4 fruit fly cellular contexts compared by ENCODE assay signal in genomic region chr3R:11237598-11237997, dm6.
TF ChIP-seq lines count a peak whose summit lies in the region.

Gene CG31388 (plus strand): TSS chr3R:11237815.

- no peak for TF ChIP-seq CTCF in whole organism, embryonic (GFP tag; optimal IDR thresholded peaks at IDR 0.05; lab: Kevin White, UChicago)

TF ChIP-seq in whole organism, adult, 20 proteins besides CTCF, POLR2A, EP300 and RAD21:
- TF ChIP-seq CG5204 (GFP tag; optimal IDR thresholded peaks at IDR 0.05; lab: Kevin White, UChicago) (no peak), cnc (optimal IDR thresholded peaks at IDR 0.05; lab: Kevin White, UChicago) (no peak), Hr96 (GFP tag; optimal IDR thresholded peaks at IDR 0.05; lab: Kevin White, UChicago) (no peak), bab1 (GFP tag; optimal IDR thresholded peaks at IDR 0.05; lab: Kevin White, UChicago) (peak; percentile 10), CG11617 (GFP tag; optimal IDR thresholded peaks at IDR 0.05; lab: Kevin White, UChicago) (no peak), pad (GFP tag; optimal IDR thresholded peaks at IDR 0.05; lab: Kevin White, UChicago) (no peak), Mnt (GFP tag; optimal IDR thresholded peaks at IDR 0.05; lab: Kevin White, UChicago) (peak; percentile 34), CG1620 (GFP tag; optimal IDR thresholded peaks at IDR 0.05; lab: Kevin White, UChicago) (no peak), CG7101 (tag; optimal IDR thresholded peaks at IDR 0.05; lab: Kevin White, UChicago) (no peak)

TF ChIP-seq in whole organism, embryonic, 481 proteins besides CTCF, POLR2A, EP300 and RAD21 (continues in another document):
- peak; percentile 91 for TF ChIP-seq Dp (GFP tag; optimal IDR thresholded peaks at IDR 0.05; lab: Kevin White, UChicago)
- peak; percentile 71 for TF ChIP-seq pzg (GFP tag; optimal IDR thresholded peaks at IDR 0.05; lab: Kevin White, UChicago)
- TF ChIP-seq YL-1 (GFP tag; optimal IDR thresholded peaks at IDR 0.05; lab: Kevin White, UChicago) = peak; percentile 63
- peak; percentile 54; the same call in 1 of the 3 replicates for TF ChIP-seq CG34422 (GFP tag; IDR thresholded peaks at IDR 0.05; lab: Robert Waterston, UW)
- no peak for TF ChIP-seq hkb (optimal IDR thresholded peaks at IDR 0.05; lab: Kevin White, UChicago)
- TF ChIP-seq hkb (GFP tag; IDR thresholded peaks at IDR 0.05; lab: Robert Waterston, UW) = no peak
- peak; percentile 23 for TF ChIP-seq BEAF-32 (GFP tag; optimal IDR thresholded peaks at IDR 0.05; lab: Kevin White, UChicago)
- peak; percentile 28; the same call in 1 of the 2 replicates for TF ChIP-seq CG13287 (GFP tag; IDR thresholded peaks at IDR 0.05; lab: Robert Waterston, UW; ENCODE audit: partially characterized antibody)
- TF ChIP-seq grn (GFP tag; optimal IDR thresholded peaks at IDR 0.05; lab: Kevin White, UChicago) = no peak
- no peak for TF ChIP-seq ro (GFP tag; IDR thresholded peaks at IDR 0.05; lab: Robert Waterston, UW)
- peak; percentile 98 for TF ChIP-seq CG17385 (GFP tag; optimal IDR thresholded peaks at IDR 0.05; lab: Kevin White, UChicago)
- peak; percentile 16 for TF ChIP-seq gfzf (GFP tag; optimal IDR thresholded peaks at IDR 0.05; lab: Kevin White, UChicago)
- no peak for TF ChIP-seq CG7745 (tag; optimal IDR thresholded peaks at IDR 0.05; lab: Kevin White, UChicago)
- peak; percentile 23 for TF ChIP-seq dm (GFP tag; optimal IDR thresholded peaks at IDR 0.05; lab: Kevin White, UChicago)
- TF ChIP-seq Vsx1 (GFP tag; optimal IDR thresholded peaks at IDR 0.05; lab: Kevin White, UChicago) = no peak
- TF ChIP-seq Eip74EF (GFP tag; optimal IDR thresholded peaks at IDR 0.05; lab: Kevin White, UChicago) = no peak
- TF ChIP-seq emc (GFP tag; optimal IDR thresholded peaks at IDR 0.05; lab: Kevin White, UChicago) = no peak
- TF ChIP-seq bbx (GFP tag; IDR thresholded peaks at IDR 0.05; lab: Robert Waterston, UW; ENCODE audit: partially characterized antibody) = peak; percentile 19; the same call in 1 of the 2 replicates
- TF ChIP-seq CG2116 (GFP tag; optimal IDR thresholded peaks at IDR 0.05; lab: Kevin White, UChicago) = no peak
- TF ChIP-seq Myb (GFP tag; optimal IDR thresholded peaks at IDR 0.05; lab: Kevin White, UChicago) = peak; percentile 61
- TF ChIP-seq pan (optimal IDR thresholded peaks at IDR 0.05; lab: Kevin White, UChicago) = no peak
- peak in 1 of 2 experiments; percentile 23 for TF ChIP-seq pan (GFP tag; optimal IDR thresholded peaks at IDR 0.05 in 1 of 2, IDR thresholded peaks at IDR 0.05 in 1 of 2)
- TF ChIP-seq Pdp1 (GFP tag; optimal IDR thresholded peaks at IDR 0.05; lab: Kevin White, UChicago) = peak in 1 of 2 experiments; percentile 9
- no peak for TF ChIP-seq fd102C (GFP tag; optimal IDR thresholded peaks at IDR 0.05; lab: Kevin White, UChicago)
- no peak for TF ChIP-seq CG10321 (GFP tag; IDR thresholded peaks at IDR 0.05; lab: Robert Waterston, UW)
- TF ChIP-seq E2f2 (GFP tag; IDR thresholded peaks at IDR 0.05; lab: Robert Waterston, UW) = peak; percentile 93
- TF ChIP-seq yki (optimal IDR thresholded peaks at IDR 0.05; lab: Kevin White, UChicago) = peak; percentile 20

TF ChIP-seq in whole organism, prepupa, 60 proteins besides CTCF, POLR2A, EP300 and RAD21:
- TF ChIP-seq topi (GFP tag; optimal IDR thresholded peaks at IDR 0.05; lab: Kevin White, UChicago) = no peak
- peak; percentile 54 for TF ChIP-seq fkh (GFP tag; optimal IDR thresholded peaks at IDR 0.05; lab: Kevin White, UChicago)
- TF ChIP-seq CG15336 (GFP tag; IDR thresholded peaks at IDR 0.05; lab: Robert Waterston, UW) = no peak

TF ChIP-seq in whole organism, wandering third instar larva, 38 proteins besides CTCF, POLR2A, EP300 and RAD21:
- TF ChIP-seq dsf (GFP tag; optimal IDR thresholded peaks at IDR 0.05; lab: Kevin White, UChicago; ENCODE audit: borderline replicate concordance) (no peak), Myc (optimal IDR thresholded peaks at IDR 0.05; lab: Kevin White, UChicago) (peak; percentile 35)
TF ChIP-seq in whole organism, wandering third instar larva: peak in this region for 1.
